Fruit fly (Drosophila melanogaster) whole organism, embryonic: ENCODE data around the gene Pvr.

Source experiments
- Ada2b ChIP-seq: fragments of 200-800 bp; sonication (Bioruptor generic); IDR thresholded peaks from 2 replicates; pipeline ENCODE4 v1.3.6; 2022; ENCODE audit warnings: missing biosample characterization, missing genetic modification characterization
- BtbVII ChIP-seq: fragments of 200-800 bp; sonication (Bioruptor generic); optimal IDR thresholded peaks from 3 replicates; lab custom pipeline; 2017; ENCODE audit warnings: missing biosample characterization, mild to moderate bottlenecking, missing genetic modification characterization
- CG10274 ChIP-seq: fragments of 200-800 bp; sonication (Bioruptor generic); optimal IDR thresholded peaks from 3 replicates; lab custom pipeline; 2017; ENCODE audit warnings: missing biosample characterization, mild to moderate bottlenecking, missing genetic modification characterization
- CG10321 ChIP-seq: fragments of 200-800 bp; sonication (Bioruptor generic); IDR thresholded peaks from 2 replicates; pipeline ENCODE4 v1.3.6; 2022; ENCODE audit warnings: missing biosample characterization, missing genetic modification characterization
- CG10462 ChIP-seq: fragments of 200-800 bp; sonication (Bioruptor generic); optimal IDR thresholded peaks from 2 replicates; lab custom pipeline; 2016; ENCODE audit warnings: missing biosample characterization, missing genetic modification characterization
- CG12104 ChIP-seq: fragments of 200-800 bp; sonication (Bioruptor generic); optimal IDR thresholded peaks from 3 replicates; lab custom pipeline; 2016; ENCODE audit warnings: missing biosample characterization, missing genetic modification characterization
- CG12155 ChIP-seq: fragments of 200-800 bp; sonication (Bioruptor generic); optimal IDR thresholded peaks from 3 replicates; lab custom pipeline; 2016; ENCODE audit warnings: missing biosample characterization, missing genetic modification characterization
- CG12391 ChIP-seq: fragments of 200-800 bp; sonication (Bioruptor generic); optimal IDR thresholded peaks from 3 replicates; lab custom pipeline; 2018; ENCODE audit warnings: missing biosample characterization, mild to moderate bottlenecking, missing genetic modification characterization, moderate library complexity
- CG14014 ChIP-seq: fragments of 200-800 bp; sonication (Bioruptor generic); IDR thresholded peaks from 2 replicates; pipeline ENCODE4 v1.3.6; 2022; ENCODE audit warnings: missing biosample characterization, missing genetic modification characterization
- CG14050 ChIP-seq: fragments of 200-800 bp; sonication (Bioruptor generic); IDR thresholded peaks from 3 replicates; pipeline ENCODE4 v1.3.6; 2022; ENCODE audit warnings: missing biosample characterization, missing genetic modification characterization
- CG14441 ChIP-seq: fragments of 200-800 bp; sonication (Bioruptor generic); IDR thresholded peaks from 2 replicates; pipeline ENCODE4 v1.3.6; 2022; ENCODE audit warnings: missing biosample characterization, missing genetic modification characterization
- CG17359 ChIP-seq: fragments of 200-800 bp; sonication (Bioruptor generic); optimal IDR thresholded peaks from 3 replicates; lab custom pipeline; 2018; ENCODE audit warnings: missing biosample characterization, mild to moderate bottlenecking, missing genetic modification characterization, moderate library complexity
- CG2116 ChIP-seq: fragments of 200-800 bp; sonication (Bioruptor generic); optimal IDR thresholded peaks from 3 replicates; lab custom pipeline; 2018; ENCODE audit warnings: missing biosample characterization, mild to moderate bottlenecking, missing genetic modification characterization
- CG2129 ChIP-seq: fragments of 200-800 bp; sonication (Bioruptor generic); IDR thresholded peaks from 2 replicates; pipeline ENCODE4 v1.3.6; 2022; ENCODE audit warnings: missing biosample characterization, missing genetic modification characterization; ENCODE audit not compliant: partially characterized antibody
- CG3065 ChIP-seq: fragments of 200-800 bp; sonication (Bioruptor generic); optimal IDR thresholded peaks from 2 replicates; lab custom pipeline; 2016; ENCODE audit warnings: missing biosample characterization, missing genetic modification characterization
- CG4424 ChIP-seq: fragments of 200-800 bp; sonication (Bioruptor generic); optimal IDR thresholded peaks from 3 replicates; lab custom pipeline; 2016; ENCODE audit warnings: missing biosample characterization, missing genetic modification characterization
- CG4617 ChIP-seq: fragments of 200-800 bp; sonication (Bioruptor generic); optimal IDR thresholded peaks from 3 replicates; lab custom pipeline; 2016; ENCODE audit warnings: missing biosample characterization, missing genetic modification characterization, borderline replicate concordance
- CG7556 ChIP-seq: fragments of 200-800 bp; sonication (Bioruptor generic); optimal IDR thresholded peaks from 2 replicates; lab custom pipeline; 2017; ENCODE audit warnings: missing biosample characterization, mild to moderate bottlenecking, missing genetic modification characterization
- CG7928 ChIP-seq: fragments of 200-800 bp; sonication (Bioruptor generic); optimal IDR thresholded peaks from 2 replicates; lab custom pipeline; 2017; ENCODE audit warnings: missing biosample characterization, mild to moderate bottlenecking, missing genetic modification characterization
- CG8924 ChIP-seq: fragments of 200-800 bp; optimal IDR thresholded peaks from 3 replicates; lab custom pipeline; 2019; ENCODE audit warnings: missing biosample characterization, mild to moderate bottlenecking, missing genetic modification characterization, moderate library complexity
- CG9437 ChIP-seq: fragments of 200-800 bp; sonication (Bioruptor generic); optimal IDR thresholded peaks from 2 replicates; lab custom pipeline; 2018; ENCODE audit warnings: missing biosample characterization, mild to moderate bottlenecking, missing genetic modification characterization
- Fer3 ChIP-seq: fragments of 200-800 bp; sonication (Bioruptor generic); optimal IDR thresholded peaks from 2 replicates; lab custom pipeline; 2018; ENCODE audit warnings: missing biosample characterization, mild to moderate bottlenecking, missing genetic modification characterization, moderate library complexity
- HmgZ ChIP-seq: fragments of 200-800 bp; sonication (Bioruptor generic); optimal IDR thresholded peaks from 2 replicates; lab custom pipeline; 2018; ENCODE audit warnings: missing biosample characterization, mild to moderate bottlenecking, missing genetic modification characterization
- Kr ChIP-seq: fragments of 200-800 bp; sonication (Bioruptor generic); optimal IDR thresholded peaks from 2 replicates; lab custom pipeline; 2017; ENCODE audit warnings: missing biosample characterization, mild to moderate bottlenecking, missing genetic modification characterization
- Lhr ChIP-seq: fragments of 200-800 bp; sonication (Bioruptor generic); optimal IDR thresholded peaks from 3 replicates; lab custom pipeline; 2017; ENCODE audit warnings: mild to moderate bottlenecking, missing biosample characterization, missing genetic modification reagents, missing genetic modification characterization
- NC2β ChIP-seq: fragments of 200-800 bp; sonication (Bioruptor generic); optimal IDR thresholded peaks from 2 replicates; lab custom pipeline; 2016; ENCODE audit warnings: missing biosample characterization, missing genetic modification characterization
- Poxn ChIP-seq: fragments of 200-800 bp; sonication (Bioruptor generic); IDR thresholded peaks from 2 replicates; pipeline ENCODE4 v1.3.6; 2022; ENCODE audit warnings: missing biosample characterization, missing genetic modification characterization
- Trl ChIP-seq, 3 experiments: fragments of >200 bp in 2 of 3; fragments of 200-800 bp in 1 of 3; sonication (Bioruptor generic) in 1 of 3; optimal IDR thresholded peaks; 2 replicates in 1 of 3; 3 replicates in 2 of 3; lab custom pipeline; 2016 to 2017; ENCODE audit warnings: missing biosample characterization in 1 of 3, missing genetic modification characterization in 1 of 3
- ac ChIP-seq: fragments of 200-800 bp; sonication (Bioruptor generic); optimal IDR thresholded peaks from 3 replicates; lab custom pipeline; 2017; ENCODE audit warnings: missing biosample characterization, mild to moderate bottlenecking, missing genetic modification characterization
- ato ChIP-seq: fragments of 200-800 bp; sonication (Bioruptor generic); IDR thresholded peaks from 2 replicates; pipeline ENCODE4 v1.3.6; 2022; ENCODE audit warnings: missing biosample characterization, missing genetic modification characterization; ENCODE audit not compliant: partially characterized antibody
- az2 ChIP-seq: fragments of 200-800 bp; sonication (Bioruptor generic); optimal IDR thresholded peaks from 3 replicates; lab custom pipeline; 2016; ENCODE audit warnings: missing biosample characterization, missing genetic modification characterization
- bsh ChIP-seq, 2 experiments: fragments of 200-800 bp; sonication (Bioruptor generic); optimal IDR thresholded peaks; 2 replicates each; lab custom pipeline; 2017 to 2018; ENCODE audit warnings: mild to moderate bottlenecking in 2 of 2, missing biosample characterization in 2 of 2, missing genetic modification characterization in 2 of 2, moderate library complexity in 1 of 2
- ewg ChIP-seq: fragments of 200-800 bp; sonication (Bioruptor generic); optimal IDR thresholded peaks from 3 replicates; lab custom pipeline; 2017; ENCODE audit warnings: mild to moderate bottlenecking, missing biosample characterization, missing genetic modification reagents, missing genetic modification characterization
- fru ChIP-seq: fragments of >200 bp; optimal IDR thresholded peaks from 2 replicates; lab custom pipeline; 2017
- gcm2 ChIP-seq: fragments of 200-800 bp; sonication (Bioruptor generic); optimal IDR thresholded peaks from 2 replicates; lab custom pipeline; 2016; ENCODE audit warnings: missing biosample characterization, missing genetic modification characterization
- grn ChIP-seq: fragments of 200-800 bp; sonication (Bioruptor generic); optimal IDR thresholded peaks from 3 replicates; lab custom pipeline; 2017; ENCODE audit warnings: missing biosample characterization, missing genetic modification characterization
- gro ChIP-seq: fragments of 200-800 bp; sonication (Bioruptor generic); optimal IDR thresholded peaks from 2 replicates; lab custom pipeline; 2016; ENCODE audit warnings: missing biosample characterization, missing genetic modification characterization
- ham ChIP-seq: fragments of 200-800 bp; sonication (Bioruptor generic); IDR thresholded peaks from 2 replicates; pipeline ENCODE4 v1.3.6; 2022; ENCODE audit warnings: missing biosample characterization, missing genetic modification characterization
- her ChIP-seq: fragments of 200-800 bp; sonication (Bioruptor generic); optimal IDR thresholded peaks from 2 replicates; lab custom pipeline; 2016; ENCODE audit warnings: missing biosample characterization, missing genetic modification characterization
- ken ChIP-seq: fragments of 200-800 bp; sonication (Bioruptor generic); IDR thresholded peaks from 3 replicates; pipeline ENCODE4 v1.3.6; 2022; ENCODE audit warnings: missing biosample characterization, missing genetic modification characterization
- klu ChIP-seq: fragments of 200-800 bp; sonication (Bioruptor generic); IDR thresholded peaks from 2 replicates; pipeline ENCODE4 v1.3.6; 2022; ENCODE audit warnings: missing biosample characterization, missing genetic modification characterization
- lmd ChIP-seq: fragments of 200-800 bp; sonication (Bioruptor generic); IDR thresholded peaks from 2 replicates; pipeline ENCODE4 v1.3.6; 2022; ENCODE audit warnings: missing biosample characterization, missing genetic modification characterization
- maf-S ChIP-seq: fragments of 200-800 bp; sonication (Bioruptor generic); optimal IDR thresholded peaks from 2 replicates; lab custom pipeline; 2016; ENCODE audit warnings: missing biosample characterization, missing genetic modification characterization
- pho ChIP-seq: fragments of 200-800 bp; sonication (Bioruptor generic); optimal IDR thresholded peaks from 2 replicates; lab custom pipeline; 2016; ENCODE audit warnings: missing biosample characterization, missing genetic modification characterization
- pnt ChIP-seq: fragments of 200-800 bp; sonication (Bioruptor generic); optimal IDR thresholded peaks from 3 replicates; lab custom pipeline; 2016; ENCODE audit warnings: missing biosample characterization, missing genetic modification characterization
- pros ChIP-seq: fragments of 200-800 bp; sonication (Bioruptor generic); optimal IDR thresholded peaks from 3 replicates; lab custom pipeline; 2019; ENCODE audit warnings: missing biosample characterization, mild to moderate bottlenecking, missing genetic modification characterization, moderate library complexity
- ranshi ChIP-seq: fragments of 200-800 bp; sonication (Bioruptor generic); IDR thresholded peaks from 2 replicates; pipeline ENCODE4 v1.3.6; 2022; ENCODE audit warnings: missing biosample characterization, missing genetic modification characterization
- ro ChIP-seq: fragments of 200-800 bp; sonication (Bioruptor generic); IDR thresholded peaks from 2 replicates; pipeline ENCODE4 v1.3.6; 2022; ENCODE audit warnings: missing biosample characterization, missing genetic modification characterization
- sc ChIP-seq, 3 experiments: fragments of >200 bp in 2 of 3; fragments of 200-800 bp in 1 of 3; sonication (Bioruptor generic) in 1 of 3; optimal IDR thresholded peaks; 2 replicates in 2 of 3; 3 replicates in 1 of 3; lab custom pipeline; 2017; ENCODE audit warnings: mild to moderate bottlenecking in 1 of 3, missing biosample characterization in 1 of 3, missing genetic modification characterization in 1 of 3, missing genetic modification reagents in 1 of 3
- sim ChIP-seq: fragments of 200-800 bp; sonication (Bioruptor generic); IDR thresholded peaks from 2 replicates; pipeline ENCODE4 v1.3.6; 2022; ENCODE audit warnings: missing biosample characterization, missing genetic modification characterization

The Pvr gene

dm6 chr2L:8279400-8280065, 39.9 kb upstream of the Pvr start (continued):
- no peak for TF ChIP-seq Ada2b (GFP tag; lab: Robert Waterston, UW)
- peak; percentile 68 for TF ChIP-seq NC2β (GFP tag; lab: Kevin White, UChicago)
- peak; percentile 47 for TF ChIP-seq Lhr
- no peak for TF ChIP-seq CG14050 (GFP tag; lab: Robert Waterston, UW)
- TF ChIP-seq CG3065 (GFP tag; lab: Kevin White, UChicago), result no peak
- no peak for TF ChIP-seq gcm2 (GFP tag; lab: Kevin White, UChicago)
- TF ChIP-seq CG14441 (GFP tag; lab: Robert Waterston, UW), result no peak
- peak; percentile 49 for TF ChIP-seq pnt
- TF ChIP-seq CG14014 (GFP tag; lab: Robert Waterston, UW), result no peak
- TF ChIP-seq Fer3 (tag; lab: Kevin White, UChicago), result peak; percentile 11
- no peak for TF ChIP-seq CG10321 (GFP tag; lab: Robert Waterston, UW)
- TF ChIP-seq CG10274, result no peak
- TF ChIP-seq pho (GFP tag; lab: Kevin White, UChicago), result no peak
- peak; percentile 23 for TF ChIP-seq grn (GFP tag; lab: Kevin White, UChicago)
- TF ChIP-seq CG4617 (GFP tag; lab: Kevin White, UChicago), result no peak
- no peak for TF ChIP-seq sc (optimal IDR thresholded peaks at IDR 0.05; lab: Kevin White, UChicago)
- TF ChIP-seq sc (GFP tag; optimal IDR thresholded peaks at IDR 0.05; lab: Kevin White, UChicago), result peak; percentile 62
- no peak for TF ChIP-seq Kr (GFP tag; lab: Kevin White, UChicago)
- peak; percentile 44 for TF ChIP-seq ewg (GFP tag; lab: Kevin White, UChicago)
- TF ChIP-seq CG2116, result peak; percentile 2
- no peak for TF ChIP-seq pros (GFP tag; lab: Kevin White, UChicago)
- no peak for TF ChIP-seq ham (GFP tag; lab: Robert Waterston, UW)
- no peak for TF ChIP-seq CG7928 (GFP tag; lab: Kevin White, UChicago)
- peak; percentile 50; the same call in 1 of the 3 replicates for TF ChIP-seq ken (GFP tag; lab: Robert Waterston, UW)
- TF ChIP-seq maf-S (GFP tag; lab: Kevin White, UChicago), result peak; percentile 17
- TF ChIP-seq BtbVII (GFP tag; lab: Kevin White, UChicago), result peak; percentile 4
- TF ChIP-seq bsh (GFP tag; optimal IDR thresholded peaks at IDR 0.05; lab: Kevin White, UChicago), result peak; percentile 89 to 92
- TF ChIP-seq CG2129, result no peak
- TF ChIP-seq sim (GFP tag; lab: Robert Waterston, UW), result peak; percentile 73
- peak; percentile 76 for TF ChIP-seq CG4424 (GFP tag; lab: Kevin White, UChicago)
- TF ChIP-seq az2 (GFP tag; lab: Kevin White, UChicago), result peak; percentile 72
- peak; percentile 51 for TF ChIP-seq CG10462 (GFP tag; lab: Kevin White, UChicago)
- TF ChIP-seq fru (lab: Kevin White, UChicago), result no peak
- 0 out of 2 replicates have a peak, but pooled peaks have one; percentile 28 for TF ChIP-seq ranshi
- peak; percentile 48 for TF ChIP-seq CG12155 (GFP tag; lab: Kevin White, UChicago)
- TF ChIP-seq her (GFP tag; lab: Kevin White, UChicago), result no peak
- TF ChIP-seq Trl (optimal IDR thresholded peaks at IDR 0.05; lab: Kevin White, UChicago), result no peak
- TF ChIP-seq Trl (GFP tag; optimal IDR thresholded peaks at IDR 0.05; lab: Kevin White, UChicago), result peak; percentile 6
- no peak for TF ChIP-seq HmgZ (tag; lab: Kevin White, UChicago)
- peak; percentile 45 for TF ChIP-seq ac (GFP tag; lab: Kevin White, UChicago)
- TF ChIP-seq CG9437, result peak; percentile 6
- peak; percentile 63 for TF ChIP-seq lmd (GFP tag; lab: Robert Waterston, UW)
- no peak for TF ChIP-seq ato (GFP tag; lab: Robert Waterston, UW)
- peak; percentile 38 for TF ChIP-seq CG12104 (GFP tag; lab: Kevin White, UChicago)
- peak; percentile 18; the same call in 1 of the 2 replicates for TF ChIP-seq klu (GFP tag; lab: Robert Waterston, UW)
- peak; percentile 13 for TF ChIP-seq gro (GFP tag; lab: Kevin White, UChicago)
- no peak for TF ChIP-seq Poxn (GFP tag; lab: Robert Waterston, UW)
- peak; percentile 48 for TF ChIP-seq CG17359 (tag; lab: Kevin White, UChicago)
- TF ChIP-seq CG8924 (tag; lab: Kevin White, UChicago), result peak; percentile 74
- peak; percentile 80 for TF ChIP-seq CG12391 (tag; lab: Kevin White, UChicago)
- peak; percentile 63 for TF ChIP-seq CG7556 (GFP tag; lab: Kevin White, UChicago)
- TF ChIP-seq ro (GFP tag; lab: Robert Waterston, UW), result no peak
